Worm (Caenorhabditis elegans) whole organism, L3 larva: Measurements from ENCODE around the gene F09D12.2.
A peak's percentile ranks its signal among the peaks of the same experiment; 100 is the strongest.

Source experiments
- R02D3.7 ChIP-seq: fragments of 150-350 bp; optimal IDR thresholded peaks from 2 replicates; lab custom pipeline; 2014; ENCODE audit warnings: missing biosample characterization, missing genetic modification characterization
- aly-2 ChIP-seq: fragments of 150-350 bp; optimal IDR thresholded peaks from 2 replicates; lab custom pipeline; 2014; ENCODE audit warnings: missing biosample characterization, missing genetic modification characterization
- ama-1 ChIP-seq: fragments of 150-350 bp; optimal IDR thresholded peaks from 2 replicates; lab custom pipeline; 2018
- ceh-16 ChIP-seq: sonication (generic microtip); optimal IDR thresholded peaks from 2 replicates; lab custom pipeline; 2017; ENCODE audit warnings: missing biosample characterization, missing genetic modification characterization
- ceh-28 ChIP-seq: fragments of 150-350 bp; optimal IDR thresholded peaks from 2 replicates; lab custom pipeline; 2014; ENCODE audit warnings: missing biosample characterization, missing genetic modification reagents, missing genetic modification characterization
- ceh-9 ChIP-seq: sonication (generic microtip); optimal IDR thresholded peaks from 2 replicates; lab custom pipeline; 2018; ENCODE audit warnings: missing biosample characterization, missing genetic modification characterization
- daf-12 ChIP-seq: fragments of 150-350 bp; optimal IDR thresholded peaks from 2 replicates; lab custom pipeline; 2014; ENCODE audit warnings: missing biosample characterization, missing genetic modification reagents, missing genetic modification characterization
- egl-5 ChIP-seq: fragments of 150-350 bp; optimal IDR thresholded peaks from 2 replicates; lab custom pipeline; 2017; ENCODE audit warnings: missing biosample characterization, missing genetic modification reagents, missing genetic modification characterization, inconsistent platforms
- elt-1 ChIP-seq: fragments of 150-350 bp; optimal IDR thresholded peaks from 2 replicates; lab custom pipeline; 2014; ENCODE audit warnings: missing biosample characterization, missing genetic modification characterization
- elt-2 ChIP-seq: sonication (generic microtip); optimal IDR thresholded peaks from 2 replicates; lab custom pipeline; 2016; ENCODE audit warnings: missing genetic modification reagents, mild to moderate bottlenecking, missing genetic modification characterization, missing compliant biosample characterization
- elt-3 ChIP-seq, 3 experiments: fragments of 150-350 bp in 1 of 3; sonication (generic microtip) in 2 of 3; optimal IDR thresholded peaks; 2 replicates in 2 of 3; 4 replicates in 1 of 3; lab custom pipeline; 2014 to 2017; ENCODE audit warnings: missing biosample characterization in 3 of 3, missing genetic modification characterization in 3 of 3
- eor-1 ChIP-seq, 2 experiments: fragments of 150-350 bp; optimal IDR thresholded peaks; 2 replicates each; lab custom pipeline; 2014 to 2018; ENCODE audit warnings: missing biosample characterization in 2 of 2, missing genetic modification characterization in 2 of 2
- fkh-2 ChIP-seq: fragments of 150-350 bp; optimal IDR thresholded peaks from 2 replicates; lab custom pipeline; 2014; ENCODE audit warnings: missing biosample characterization, missing genetic modification reagents, missing genetic modification characterization
- fos-1 ChIP-seq: fragments of 150-350 bp; optimal IDR thresholded peaks from 2 replicates; lab custom pipeline; 2014; ENCODE audit warnings: missing biosample characterization, missing genetic modification characterization
- hmg-11 ChIP-seq: sonication (generic microtip); optimal IDR thresholded peaks from 2 replicates; lab custom pipeline; 2016; ENCODE audit warnings: missing genetic modification characterization, missing compliant biosample characterization
- jun-1 ChIP-seq: fragments of 150-350 bp; optimal IDR thresholded peaks from 2 replicates; lab custom pipeline; 2014; ENCODE audit warnings: missing biosample characterization, missing genetic modification reagents, missing genetic modification characterization
- lin-15B ChIP-seq: fragments of 150-350 bp; optimal IDR thresholded peaks from 2 replicates; lab custom pipeline; 2014; ENCODE audit warnings: missing biosample characterization, missing genetic modification characterization
- lin-39 ChIP-seq: fragments of 150-350 bp; optimal IDR thresholded peaks from 2 replicates; lab custom pipeline; 2018; ENCODE audit warnings: missing biosample characterization, missing genetic modification reagents, missing genetic modification characterization
- lsy-12 ChIP-seq: sonication (generic microtip); optimal IDR thresholded peaks from 2 replicates; lab custom pipeline; 2016; ENCODE audit warnings: mild to moderate bottlenecking, missing genetic modification characterization, missing compliant biosample characterization
- mdl-1 ChIP-seq: fragments of 150-350 bp; optimal IDR thresholded peaks from 2 replicates; lab custom pipeline; 2014; ENCODE audit warnings: missing biosample characterization, missing genetic modification characterization
- mml-1 ChIP-seq: fragments of 150-350 bp; sonication (generic microtip); optimal IDR thresholded peaks from 3 replicates; lab custom pipeline; 2014; ENCODE audit warnings: missing biosample characterization, missing genetic modification characterization
- nfya-1 ChIP-seq: sonication (generic microtip); optimal IDR thresholded peaks from 2 replicates; lab custom pipeline; 2017; ENCODE audit warnings: missing genetic modification characterization, mild to moderate bottlenecking, missing compliant biosample characterization, antibody characterized with exemption, moderate library complexity; ENCODE audit not compliant: insufficient read depth
- nhr-11 ChIP-seq: fragments of 150-350 bp; optimal IDR thresholded peaks from 2 replicates; lab custom pipeline; 2014; ENCODE audit warnings: missing biosample characterization, missing genetic modification characterization
- nhr-23 ChIP-seq: fragments of 150-350 bp; optimal IDR thresholded peaks from 2 replicates; lab custom pipeline; 2014; ENCODE audit warnings: missing biosample characterization, missing genetic modification reagents, missing genetic modification characterization
- nhr-25 ChIP-seq: sonication (generic microtip); optimal IDR thresholded peaks from 2 replicates; lab custom pipeline; 2017; ENCODE audit warnings: missing biosample characterization, missing genetic modification characterization
- nhr-43 ChIP-seq: sonication (generic microtip); optimal IDR thresholded peaks from 2 replicates; lab custom pipeline; 2016; ENCODE audit warnings: mild to moderate bottlenecking, missing genetic modification characterization, missing compliant biosample characterization; ENCODE audit not compliant: poor library complexity, severe bottlenecking
- nhr-76 ChIP-seq: fragments of 150-350 bp; sonication (generic microtip); optimal IDR thresholded peaks from 5 replicates; lab custom pipeline; 2014; ENCODE audit warnings: missing biosample characterization, missing genetic modification characterization
- nhr-77 ChIP-seq: fragments of 150-350 bp; optimal IDR thresholded peaks from 2 replicates; lab custom pipeline; 2014; ENCODE audit warnings: missing biosample characterization, missing genetic modification characterization
- pha-4 ChIP-seq: fragments of 150-350 bp; optimal IDR thresholded peaks from 2 replicates; lab custom pipeline; 2014; ENCODE audit warnings: missing biosample characterization, missing genetic modification reagents, missing genetic modification characterization
- pqm-1 ChIP-seq: fragments of 150-350 bp; optimal IDR thresholded peaks from 2 replicates; lab custom pipeline; 2017; ENCODE audit warnings: missing biosample characterization, missing genetic modification characterization, inconsistent platforms
- sea-2 ChIP-seq: fragments of 150-350 bp; sonication (generic microtip); optimal IDR thresholded peaks from 4 replicates; lab custom pipeline; 2014; ENCODE audit warnings: missing biosample characterization, missing genetic modification reagents, missing genetic modification characterization
- skn-1 ChIP-seq: fragments of 150-350 bp; optimal IDR thresholded peaks from 2 replicates; lab custom pipeline; 2014; ENCODE audit warnings: missing biosample characterization, missing genetic modification characterization
- zag-1 ChIP-seq: fragments of 150-350 bp; optimal IDR thresholded peaks from 2 replicates; lab custom pipeline; 2014; ENCODE audit warnings: missing biosample characterization, missing genetic modification characterization
- ztf-11 ChIP-seq: fragments of 150-350 bp; optimal IDR thresholded peaks from 2 replicates; lab custom pipeline; 2014; ENCODE audit warnings: missing biosample characterization, missing genetic modification characterization

Gene F09D12.2

DNA sequence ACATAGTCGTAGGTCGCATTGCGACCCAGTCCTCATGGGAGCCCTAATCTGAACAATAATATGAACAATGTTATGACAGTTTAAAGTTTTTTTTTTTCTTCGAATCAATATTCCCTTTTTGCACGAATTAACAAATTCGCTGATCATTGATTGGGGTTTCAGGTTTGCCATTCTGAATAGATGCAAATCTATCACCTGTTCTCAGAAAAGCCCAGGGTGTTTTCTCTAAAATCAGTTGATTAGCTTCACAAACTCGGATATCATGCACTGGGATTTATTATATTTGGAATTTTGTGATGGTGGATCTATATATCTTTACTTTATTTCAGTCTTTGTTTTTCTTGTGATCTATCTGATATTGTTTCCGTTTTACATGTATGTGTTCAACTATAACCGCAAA lies 9.3 kb upstream of the F09D12.2 start, which contains the start of gene srz-23:
Gene srz-23, plus strand, starts transcription at position 263 of the 400 bp plus-strand sequence.
- no peak for TF ChIP-seq nhr-77 (tag; lab: Kevin White, UChicago)
- no peak for TF ChIP-seq pha-4
- no peak for TF ChIP-seq elt-3 (tag; optimal IDR thresholded peaks at IDR 0.05; lab: Kevin White, UChicago)
- no peak for TF ChIP-seq ceh-16 (tag; lab: Kevin White, UChicago)
- no peak for TF ChIP-seq zag-1 (tag; lab: Kevin White, UChicago)
- TF ChIP-seq nhr-25 = no peak
- TF ChIP-seq nhr-23 = no peak
- TF ChIP-seq hmg-11 (tag; lab: Kevin White, UChicago) = no peak
- no peak for TF ChIP-seq jun-1 (tag; lab: Kevin White, UChicago)
- no peak for TF ChIP-seq pqm-1 (tag; lab: Kevin White, UChicago)
- no peak for TF ChIP-seq nhr-43
- TF ChIP-seq R02D3.7 = no peak
- TF ChIP-seq mml-1 = no peak
- no peak for TF ChIP-seq fkh-2 (tag; lab: Kevin White, UChicago)
- no peak for TF ChIP-seq ceh-9 (tag; lab: Kevin White, UChicago)

DNA sequence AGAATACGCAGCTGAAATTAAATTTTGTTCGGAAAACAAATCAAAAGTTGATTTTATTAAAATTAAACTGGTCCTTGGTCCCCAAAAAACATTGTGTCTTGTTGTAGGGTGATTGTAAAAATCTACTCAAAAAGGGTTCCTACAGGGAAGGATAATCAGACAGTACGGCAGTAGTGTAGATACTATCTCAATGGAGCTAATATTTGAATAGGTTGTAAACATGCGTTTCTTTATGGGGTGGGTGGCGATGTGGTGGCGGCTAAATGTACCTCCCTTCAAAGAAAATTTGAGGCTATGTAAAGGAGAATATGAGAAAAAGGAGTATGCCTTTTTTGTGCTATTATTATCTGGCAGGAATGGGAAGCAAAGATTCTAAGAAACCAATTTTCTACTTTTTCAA lies 8.5 kb upstream of the F09D12.2 start:
- TF ChIP-seq hmg-11 (tag; lab: Kevin White, UChicago) (no peak), daf-12 (tag; lab: Kevin White, UChicago) (no peak), mdl-1 (tag; lab: Kevin White, UChicago) (no peak), lsy-12 (tag; lab: Kevin White, UChicago) (no peak), elt-1 (no peak), fos-1 (no peak)

DNA sequence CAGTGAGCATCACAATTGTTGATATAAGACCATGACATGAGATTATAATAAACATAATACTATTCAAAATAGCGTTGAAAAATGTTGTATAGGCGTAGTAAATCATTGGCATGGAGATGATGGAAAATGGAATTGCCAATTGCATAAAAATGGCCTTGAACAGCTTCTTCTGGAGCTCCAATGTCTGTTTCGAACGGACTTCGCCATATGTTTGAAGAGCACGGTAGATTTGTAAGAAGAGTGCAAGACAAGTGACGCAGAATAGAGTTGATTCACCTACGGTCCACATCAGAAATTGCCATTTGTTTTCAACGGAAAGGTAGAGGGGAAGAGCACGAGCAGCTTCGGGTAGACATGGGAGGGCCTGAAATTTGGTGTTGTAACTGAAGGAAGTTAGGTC lies 3.3 kb upstream of the F09D12.2 start:
- TF ChIP-seq nhr-76 (tag; lab: Kevin White, UChicago) (no peak), elt-1 (no peak), sea-2 (GFP tag; lab: Kevin White, UChicago) (no peak), skn-1 (no peak), lin-39 (tag; lab: Kevin White, UChicago) (no peak), lin-15B (no peak), nfya-1 (no peak), elt-2 (tag; lab: Kevin White, UChicago) (no peak), egl-5 (tag; lab: Kevin White, UChicago) (no peak), jun-1 (tag; lab: Kevin White, UChicago) (no peak), mdl-1 (tag; lab: Kevin White, UChicago) (no peak), zag-1 (tag; lab: Kevin White, UChicago) (no peak), nhr-43 (no peak), daf-12 (tag; lab: Kevin White, UChicago) (no peak), nhr-11 (tag; lab: Kevin White, UChicago) (no peak)
- TF ChIP-seq, all 47 proteins: peak for 0

DNA sequence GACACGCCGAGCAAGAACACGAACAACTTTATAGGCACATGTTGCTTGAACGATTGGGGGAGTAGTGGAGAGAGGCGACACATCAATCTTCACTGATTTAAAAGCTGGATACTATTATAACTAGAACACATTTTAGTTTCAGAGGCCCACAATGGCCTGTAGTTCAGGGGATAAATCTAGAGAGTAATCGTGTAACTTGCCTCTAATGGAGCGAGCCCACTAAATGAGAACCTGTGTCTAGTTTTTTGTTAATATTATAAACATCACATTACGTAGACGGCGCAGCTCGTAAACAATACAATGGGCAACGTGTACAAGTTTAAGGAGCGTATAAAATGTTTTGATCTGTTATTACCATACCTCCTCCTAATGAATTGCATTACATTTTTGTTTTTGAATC lies 613 bp upstream of the F09D12.2 start, which contains the start of gene F58E2.5:
Gene F58E2.5, plus strand, starts transcription at position 301 of the 400 bp plus-strand sequence.
- TF ChIP-seq elt-1 (no peak), jun-1 (tag; lab: Kevin White, UChicago) (no peak), eor-1 (tag; optimal IDR thresholded peaks at IDR 0.05; lab: Kevin White, UChicago) (no peak), ztf-11 (tag; lab: Kevin White, UChicago) (no peak), nhr-43 (no peak), aly-2 (no peak), ama-1 (lab: Kevin White, UChicago) (no peak), nhr-23 (no peak)

DNA sequence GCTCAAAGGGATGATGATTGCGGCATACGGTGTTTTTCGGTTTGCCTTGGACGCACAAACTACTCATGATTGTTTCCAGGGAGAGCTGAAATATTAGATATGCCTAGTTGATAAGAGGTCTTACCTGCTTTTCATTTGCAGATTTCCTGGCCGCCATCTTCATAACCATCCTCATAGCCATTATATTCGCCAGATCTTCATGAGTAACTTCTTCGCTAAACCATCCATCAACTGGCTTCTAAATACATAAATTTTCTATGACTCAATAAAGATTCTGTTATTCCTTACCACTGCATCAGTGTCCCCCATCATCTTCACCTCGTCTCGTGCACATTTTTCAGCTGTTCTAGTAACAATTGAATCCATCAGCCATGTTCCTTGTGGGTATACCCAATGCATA lies 1.5 kb downstream of the F09D12.2 start:
- TF ChIP-seq egl-5 (tag; lab: Kevin White, UChicago) (no peak), nhr-23 (no peak), eor-1 (tag; optimal IDR thresholded peaks at IDR 0.05; lab: Kevin White, UChicago) (no peak), nhr-77 (tag; lab: Kevin White, UChicago) (no peak), ztf-11 (tag; lab: Kevin White, UChicago) (no peak), aly-2 (no peak)

DNA sequence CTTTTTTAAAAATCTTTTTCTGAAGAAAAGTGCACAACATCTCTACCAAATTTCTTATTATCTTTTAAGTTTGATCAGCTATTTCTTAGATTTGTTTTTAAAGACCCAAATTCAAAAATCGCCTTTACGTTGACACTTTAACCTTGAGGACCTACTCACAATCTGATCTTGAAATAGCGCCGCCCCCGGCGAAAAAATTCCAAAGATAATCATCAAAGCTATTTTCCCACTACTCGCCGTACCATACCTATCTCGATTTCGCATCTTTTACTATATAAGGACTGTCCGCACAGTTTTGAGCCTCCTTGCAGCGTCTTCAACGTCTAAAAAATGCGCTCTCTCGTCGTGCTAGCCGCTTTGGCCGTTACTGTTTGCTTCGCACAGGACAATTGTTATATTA lies 3.2 kb downstream of the F09D12.2 start, which contains the start of gene grd-10:
Gene grd-10, plus strand, starts transcription at position 208 of the 400 bp plus-strand sequence.
- TF ChIP-seq elt-1 (peak; percentile 91), ceh-28 (no peak), nhr-25 (peak; percentile 19)
